Fruit fly (Drosophila melanogaster) whole organism, embryonic: ENCODE data around the gene CG2182.

Experiments
- BtbVII ChIP-seq: fragments of 200-800 bp; sonication (Bioruptor generic); optimal IDR thresholded peaks from 3 replicates; lab custom pipeline; 2017; ENCODE audit warnings: missing biosample characterization, mild to moderate bottlenecking, missing genetic modification characterization
- Bteb2 ChIP-seq: fragments of 200-800 bp; sonication (Bioruptor generic); optimal IDR thresholded peaks from 2 replicates; lab custom pipeline; 2016; ENCODE audit warnings: missing biosample characterization, missing genetic modification characterization
- C15 ChIP-seq: fragments of 200-800 bp; sonication (Bioruptor generic); IDR thresholded peaks from 3 replicates; pipeline ENCODE4 v1.3.6; 2022; ENCODE audit warnings: missing biosample characterization, missing genetic modification characterization
- CG10979 ChIP-seq: fragments of 200-800 bp; sonication (Bioruptor generic); optimal IDR thresholded peaks from 2 replicates; lab custom pipeline; 2018; ENCODE audit warnings: missing biosample characterization, mild to moderate bottlenecking, missing genetic modification characterization, moderate library complexity
- CG11398 ChIP-seq: fragments of 200-800 bp; sonication (Bioruptor generic); optimal IDR thresholded peaks from 2 replicates; lab custom pipeline; 2016; ENCODE audit warnings: missing biosample characterization, missing genetic modification characterization
- CG12299 ChIP-seq: fragments of 200-800 bp; sonication (Bioruptor generic); optimal IDR thresholded peaks from 2 replicates; lab custom pipeline; 2018; ENCODE audit warnings: missing biosample characterization, mild to moderate bottlenecking, missing genetic modification characterization
- CG13296 ChIP-seq: fragments of 200-800 bp; sonication (Bioruptor generic); optimal IDR thresholded peaks from 3 replicates; lab custom pipeline; 2018; ENCODE audit warnings: missing biosample characterization, mild to moderate bottlenecking, missing genetic modification characterization
- CG13424 ChIP-seq: fragments of 200-800 bp; sonication (Bioruptor generic); optimal IDR thresholded peaks from 2 replicates; lab custom pipeline; 2019; ENCODE audit warnings: missing biosample characterization, mild to moderate bottlenecking, missing genetic modification characterization, moderate library complexity
- CG13894 ChIP-seq: fragments of 200-800 bp; sonication (Bioruptor generic); optimal IDR thresholded peaks from 3 replicates; lab custom pipeline; 2018; ENCODE audit warnings: missing biosample characterization, mild to moderate bottlenecking, missing genetic modification characterization, moderate library complexity
- CG16813 ChIP-seq: fragments of 200-800 bp; sonication (Bioruptor generic); IDR thresholded peaks from 3 replicates; pipeline ENCODE4 v1.3.6; 2022; ENCODE audit warnings: missing biosample characterization, missing genetic modification characterization; ENCODE audit not compliant: partially characterized antibody
- CG16815 ChIP-seq: fragments of 200-800 bp; sonication (Bioruptor generic); optimal IDR thresholded peaks from 3 replicates; lab custom pipeline; 2017; ENCODE audit warnings: missing biosample characterization, mild to moderate bottlenecking, missing genetic modification characterization
- CG16863 ChIP-seq: fragments of 200-800 bp; sonication (Bioruptor generic); optimal IDR thresholded peaks from 3 replicates; lab custom pipeline; 2016; ENCODE audit warnings: missing biosample characterization, missing genetic modification characterization
- CG17361 ChIP-seq: fragments of 200-800 bp; sonication (Bioruptor generic); IDR thresholded peaks from 3 replicates; pipeline ENCODE4 v1.3.6; 2022; ENCODE audit warnings: missing biosample characterization, missing genetic modification characterization
- CG17385 ChIP-seq: fragments of 200-800 bp; sonication (Bioruptor generic); optimal IDR thresholded peaks from 3 replicates; lab custom pipeline; 2018; ENCODE audit warnings: missing biosample characterization, mild to moderate bottlenecking, missing genetic modification characterization
- CG2120 ChIP-seq: fragments of 200-800 bp; sonication (Bioruptor generic); optimal IDR thresholded peaks from 3 replicates; lab custom pipeline; 2016; ENCODE audit warnings: missing biosample characterization, missing genetic modification characterization
- CG2129 ChIP-seq: fragments of 200-800 bp; sonication (Bioruptor generic); IDR thresholded peaks from 2 replicates; pipeline ENCODE4 v1.3.6; 2022; ENCODE audit warnings: missing biosample characterization, missing genetic modification characterization; ENCODE audit not compliant: partially characterized antibody
- CG3065 ChIP-seq: fragments of 200-800 bp; sonication (Bioruptor generic); optimal IDR thresholded peaks from 2 replicates; lab custom pipeline; 2016; ENCODE audit warnings: missing biosample characterization, missing genetic modification characterization
- CG33557 ChIP-seq: fragments of 200-800 bp; sonication (Bioruptor generic); optimal IDR thresholded peaks from 2 replicates; lab custom pipeline; 2019; ENCODE audit warnings: missing biosample characterization, mild to moderate bottlenecking, missing genetic modification characterization, moderate library complexity
- CG3407 ChIP-seq: fragments of 200-800 bp; sonication (Bioruptor generic); optimal IDR thresholded peaks from 2 replicates; lab custom pipeline; 2018; ENCODE audit warnings: missing biosample characterization, mild to moderate bottlenecking, missing genetic modification characterization
- CG3838 ChIP-seq: fragments of 200-800 bp; sonication (Bioruptor generic); optimal IDR thresholded peaks from 3 replicates; lab custom pipeline; 2016; ENCODE audit warnings: missing biosample characterization, missing genetic modification characterization
- CG5245 ChIP-seq: fragments of 200-800 bp; sonication (Bioruptor generic); optimal IDR thresholded peaks from 3 replicates; lab custom pipeline; 2016; ENCODE audit warnings: missing biosample characterization, missing genetic modification characterization
- CG6791 ChIP-seq: fragments of 200-800 bp; sonication (Bioruptor generic); IDR thresholded peaks from 3 replicates; pipeline ENCODE4 v1.3.6; 2022; ENCODE audit warnings: missing biosample characterization, missing genetic modification characterization; ENCODE audit not compliant: partially characterized antibody
- CG6813 ChIP-seq: fragments of 200-800 bp; sonication (Bioruptor generic); optimal IDR thresholded peaks from 2 replicates; lab custom pipeline; 2017; ENCODE audit warnings: missing biosample characterization, missing genetic modification characterization, mild to moderate bottlenecking, moderate library complexity, missing genetic modification reagents
- Camta ChIP-seq: fragments of 200-800 bp; sonication (Bioruptor generic); optimal IDR thresholded peaks from 2 replicates; lab custom pipeline; 2016; ENCODE audit warnings: missing biosample characterization, missing genetic modification characterization
- Chrac-16 ChIP-seq: fragments of 200-800 bp; sonication (Bioruptor generic); optimal IDR thresholded peaks from 3 replicates; lab custom pipeline; 2016; ENCODE audit warnings: missing biosample characterization, missing genetic modification characterization
- Dbx ChIP-seq: fragments of 200-800 bp; sonication (Bioruptor generic); IDR thresholded peaks from 3 replicates; pipeline ENCODE4 v1.3.6; 2022; ENCODE audit warnings: missing biosample characterization, missing genetic modification characterization
- E2f1 ChIP-seq: fragments of 200-800 bp; sonication (Bioruptor generic); IDR thresholded peaks from 2 replicates; pipeline ENCODE4 v1.3.6; 2022; ENCODE audit warnings: missing biosample characterization, missing genetic modification characterization
- Eip74EF ChIP-seq, 2 experiments: fragments of 200-800 bp in 1 of 2; fragments of >200 bp in 1 of 2; sonication (Bioruptor generic) in 1 of 2; optimal IDR thresholded peaks; 2 replicates each; lab custom pipeline; 2017 to 2019; ENCODE audit warnings: missing biosample characterization in 2 of 2, missing genetic modification characterization in 2 of 2, mild to moderate bottlenecking in 1 of 2, moderate library complexity in 1 of 2
- Gug ChIP-seq: fragments of 200-800 bp; sonication (Bioruptor generic); IDR thresholded peaks from 4 replicates; pipeline ENCODE4 v1.3.6; 2022; ENCODE audit warnings: missing biosample characterization, missing genetic modification characterization
- HHEX ChIP-seq: fragments of 200-800 bp; sonication (Bioruptor generic); optimal IDR thresholded peaks from 3 replicates; lab custom pipeline; 2017; ENCODE audit warnings: missing biosample characterization, mild to moderate bottlenecking, missing genetic modification characterization, missing genetic modification reagents
- Hr3 ChIP-seq: fragments of 200-800 bp; sonication (Bioruptor generic); optimal IDR thresholded peaks from 3 replicates; lab custom pipeline; 2016; ENCODE audit warnings: missing biosample characterization, missing genetic modification characterization
- Hr78 ChIP-seq, 2 experiments: fragments of 200-800 bp in 1 of 2; fragments of >200 bp in 1 of 2; sonication (Bioruptor generic) in 1 of 2; optimal IDR thresholded peaks; 2 replicates each; lab custom pipeline; 2017 to 2019; ENCODE audit warnings: missing biosample characterization in 2 of 2, missing genetic modification characterization in 2 of 2, mild to moderate bottlenecking in 1 of 2, moderate library complexity in 1 of 2
- Nf-YB ChIP-seq: fragments of 200-800 bp; sonication (Bioruptor generic); optimal IDR thresholded peaks from 3 replicates; lab custom pipeline; 2019; ENCODE audit warnings: missing biosample characterization, mild to moderate bottlenecking, missing genetic modification characterization, moderate library complexity
- Poxn ChIP-seq: fragments of 200-800 bp; sonication (Bioruptor generic); IDR thresholded peaks from 2 replicates; pipeline ENCODE4 v1.3.6; 2022; ENCODE audit warnings: missing biosample characterization, missing genetic modification characterization
- Rfx ChIP-seq: fragments of 200-800 bp; sonication (Bioruptor generic); IDR thresholded peaks from 2 replicates; pipeline ENCODE4 v1.3.6; 2022; ENCODE audit warnings: missing biosample characterization, missing genetic modification characterization
- Rx ChIP-seq: fragments of 200-800 bp; sonication (Bioruptor generic); IDR thresholded peaks from 2 replicates; pipeline ENCODE4 v1.3.6; 2022; ENCODE audit warnings: missing biosample characterization, missing genetic modification characterization
- Taf1 ChIP-seq: fragments of 200-800 bp; sonication (Bioruptor generic); IDR thresholded peaks from 2 replicates; pipeline ENCODE4 v1.3.6; 2022; ENCODE audit warnings: missing biosample characterization, missing genetic modification characterization
- Xrp1 ChIP-seq: fragments of 200-800 bp; sonication (Bioruptor generic); IDR thresholded peaks from 2 replicates; pipeline ENCODE4 v1.3.6; 2022; ENCODE audit warnings: missing biosample characterization, missing genetic modification characterization
- br ChIP-seq: fragments of >200 bp; optimal IDR thresholded peaks from 2 replicates; lab custom pipeline; 2017
- dati ChIP-seq: fragments of 200-800 bp; sonication (Bioruptor generic); IDR thresholded peaks from 2 replicates; pipeline ENCODE4 v1.3.6; 2022; ENCODE audit warnings: missing biosample characterization, missing genetic modification characterization
- ems ChIP-seq: fragments of 200-800 bp; sonication (Bioruptor generic); optimal IDR thresholded peaks from 3 replicates; lab custom pipeline; 2016; ENCODE audit warnings: missing biosample characterization, missing genetic modification characterization
- exex ChIP-seq: fragments of 200-800 bp; sonication (Bioruptor generic); optimal IDR thresholded peaks from 4 replicates; lab custom pipeline; 2018; ENCODE audit warnings: missing biosample characterization, mild to moderate bottlenecking, missing genetic modification characterization, moderate library complexity
- gem ChIP-seq: fragments of 200-800 bp; sonication (Bioruptor generic); optimal IDR thresholded peaks from 2 replicates; lab custom pipeline; 2019; ENCODE audit warnings: missing biosample characterization, mild to moderate bottlenecking, missing genetic modification characterization, moderate library complexity
- grau ChIP-seq: fragments of 200-800 bp; optimal IDR thresholded peaks from 3 replicates; lab custom pipeline; 2019; ENCODE audit warnings: missing biosample characterization, mild to moderate bottlenecking, missing genetic modification characterization, moderate library complexity
- jigr1 ChIP-seq: fragments of 200-800 bp; sonication (Bioruptor generic); IDR thresholded peaks from 3 replicates; pipeline ENCODE4 v1.3.6; 2022; ENCODE audit warnings: missing biosample characterization, missing genetic modification characterization
- jing ChIP-seq: fragments of 200-800 bp; sonication (Bioruptor generic); optimal IDR thresholded peaks from 2 replicates; lab custom pipeline; 2018; ENCODE audit warnings: missing biosample characterization, mild to moderate bottlenecking, missing genetic modification characterization
- lilli ChIP-seq: fragments of 200-800 bp; sonication (Bioruptor generic); optimal IDR thresholded peaks from 3 replicates; lab custom pipeline; 2016; ENCODE audit warnings: missing biosample characterization, missing genetic modification characterization
- run ChIP-seq: fragments of 200-800 bp; sonication (Bioruptor generic); optimal IDR thresholded peaks from 3 replicates; lab custom pipeline; 2018; ENCODE audit warnings: missing biosample characterization, mild to moderate bottlenecking, missing genetic modification characterization
- stc ChIP-seq: fragments of 200-800 bp; sonication (Bioruptor generic); IDR thresholded peaks from 2 replicates; pipeline ENCODE4 v1.3.6; 2022; ENCODE audit warnings: missing biosample characterization, missing genetic modification characterization
- tx ChIP-seq: fragments of 200-800 bp; sonication (Bioruptor generic); optimal IDR thresholded peaks from 2 replicates; lab custom pipeline; 2016; ENCODE audit warnings: missing biosample characterization, missing genetic modification characterization

The CG2182 gene

DNA sequence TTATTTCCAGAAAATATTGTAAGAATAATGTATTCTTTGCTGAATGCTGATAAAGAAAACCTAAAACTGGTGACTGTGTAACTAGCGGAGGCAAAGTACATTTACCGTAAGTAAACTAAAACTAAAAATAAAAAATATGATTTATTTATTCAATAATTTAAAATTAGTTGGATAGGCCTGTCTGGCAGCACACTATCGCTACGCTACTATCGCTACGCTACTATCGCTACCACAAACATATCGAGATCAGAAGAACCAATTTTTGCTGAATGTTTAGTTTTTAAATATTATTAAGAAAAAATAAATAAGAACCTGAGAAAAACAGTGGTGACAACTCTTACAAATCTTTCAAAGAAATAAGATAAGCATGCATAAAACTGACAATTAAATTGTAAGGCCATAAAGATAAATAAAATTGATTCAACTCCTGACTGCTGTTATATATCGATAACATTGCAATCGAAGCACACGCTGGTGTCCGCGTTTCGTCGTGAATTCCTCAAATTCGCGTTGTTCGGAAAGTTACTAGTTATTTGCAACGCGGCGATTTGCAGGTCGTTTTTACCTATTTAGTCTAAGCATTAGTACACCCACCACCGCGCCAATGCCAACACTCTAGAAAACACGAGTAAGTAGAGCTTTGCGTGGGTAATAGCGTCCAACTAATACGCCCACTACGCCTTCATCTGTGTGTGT lies 634 bp upstream of the CG2182 start, which contains the start of gene Wdr33 (continued):
- TF ChIP-seq CG16815 (peak; percentile 30), Taf1 (GFP tag; lab: Robert Waterston, UW) (no peak), tx (GFP tag; lab: Kevin White, UChicago) (no peak), CG11398 (no peak), Hr3 (GFP tag; lab: Kevin White, UChicago) (peak; percentile 49), CG3407 (GFP tag; lab: Kevin White, UChicago) (no peak), E2f1 (peak; percentile 13; the same call in 1 of the 2 replicates), Bteb2 (GFP tag; lab: Kevin White, UChicago) (peak; percentile 15), CG17385 (GFP tag; lab: Kevin White, UChicago) (peak; percentile 36), Camta (no peak), CG12299 (tag; lab: Kevin White, UChicago) (no peak), Rx (GFP tag; lab: Robert Waterston, UW) (no peak), BtbVII (peak; percentile 27), CG5245 (GFP tag; lab: Kevin White, UChicago) (no peak), CG17361 (GFP tag; lab: Robert Waterston, UW) (peak; percentile 65; the same call in 2 of the 3 replicates), CG3065 (GFP tag; lab: Kevin White, UChicago) (no peak), run (tag; lab: Kevin White, UChicago) (no peak), Hr78 (GFP tag; optimal IDR thresholded peaks at IDR 0.05; lab: Kevin White, UChicago) (no peak), jing (GFP tag; lab: Kevin White, UChicago) (no peak), Gug (no peak), ems (no peak), C15 (no peak), lilli (GFP tag; lab: Kevin White, UChicago) (peak; percentile 22), CG16863 (GFP tag; lab: Kevin White, UChicago) (no peak), CG6813 (no peak), CG2120 (GFP tag; lab: Kevin White, UChicago) (no peak), Chrac-16 (GFP tag; lab: Kevin White, UChicago) (peak; percentile 7), gem (tag; lab: Kevin White, UChicago) (no peak), stc (GFP tag; lab: Robert Waterston, UW) (no peak), CG13296 (GFP tag; lab: Kevin White, UChicago) (peak; percentile 39), CG33557 (GFP tag; lab: Kevin White, UChicago) (no peak), CG6791 (GFP tag; lab: Robert Waterston, UW) (peak; percentile 91), Dbx (no peak), Rfx (no peak; the same call in 1 of the 2 replicates), Poxn (no peak), CG2129 (GFP tag; lab: Robert Waterston, UW) (peak; percentile 89), Eip74EF (GFP tag; optimal IDR thresholded peaks at IDR 0.05; lab: Kevin White, UChicago) (no peak), CG3838 (GFP tag; lab: Kevin White, UChicago) (no peak), jigr1 (GFP tag; lab: Robert Waterston, UW) (peak; percentile 42; the same call in 2 of the 3 replicates), Xrp1 (no peak), dati (GFP tag; lab: Robert Waterston, UW) (no peak), CG13894 (no peak), exex (tag; lab: Kevin White, UChicago) (no peak), grau (peak; percentile 42), br (lab: Kevin White, UChicago) (no peak), HHEX (GFP tag; lab: Kevin White, UChicago) (no peak), CG10979 (no peak), CG16813 (GFP tag; lab: Robert Waterston, UW) (peak; percentile 94), CG13424 (peak; percentile 56), Nf-YB (no peak)
